Worm (Caenorhabditis elegans) whole organism, young adult: ENCODE results near the gene F53G2.13.

ENCODE experiments used
- B0035.1 ChIP-seq: sonication (generic microtip); optimal IDR thresholded peaks from 2 replicates; lab custom pipeline; 2016; ENCODE audit warnings: missing genetic modification characterization, mild to moderate bottlenecking, missing compliant biosample characterization, missing genotype, missing genetic modification reagents
- B0261.1 ChIP-seq: sonication (generic microtip); optimal IDR thresholded peaks from 2 replicates; lab custom pipeline; 2016; ENCODE audit warnings: mild to moderate bottlenecking, missing genetic modification characterization, moderate library complexity, missing compliant biosample characterization
- B0336.3 ChIP-seq: fragments of 200-800 bp; sonication (Bioruptor generic); IDR thresholded peaks from 2 replicates; pipeline ENCODE4 v1.3.6; 2022; ENCODE audit warnings: missing genetic modification characterization, missing compliant biosample characterization
- F39B2.1 ChIP-seq: fragments of 200-800 bp; sonication (Bioruptor generic); IDR thresholded peaks from 2 replicates; pipeline ENCODE4 v1.3.6; 2022; ENCODE audit warnings: missing genetic modification reagents, missing genetic modification characterization, missing compliant biosample characterization
- F49E8.2 ChIP-seq: sonication (generic microtip); optimal IDR thresholded peaks from 3 replicates; lab custom pipeline; 2017; ENCODE audit warnings: missing genetic modification characterization, mild to moderate bottlenecking, missing compliant biosample characterization, antibody characterized with exemption, moderate library complexity; ENCODE audit not compliant: insufficient read depth
- T07F8.4 ChIP-seq: sonication (generic microtip); optimal IDR thresholded peaks from 2 replicates; lab custom pipeline; 2016; ENCODE audit warnings: mild to moderate bottlenecking, missing genetic modification characterization, moderate library complexity, missing compliant biosample characterization
- Y53G8AR.9 ChIP-seq: fragments of 200-800 bp; sonication (Bioruptor generic); conservative IDR thresholded peaks from 2 replicates; pipeline ENCODE4 v1.3.6; 2022; ENCODE audit warnings: missing genetic modification reagents, missing genetic modification characterization, missing compliant biosample characterization
- Y56A3A.18 ChIP-seq: fragments of 200-800 bp; sonication (Bioruptor generic); IDR thresholded peaks from 2 replicates; pipeline ENCODE4 v1.3.6; 2022; ENCODE audit warnings: missing genetic modification reagents, missing genetic modification characterization, missing compliant biosample characterization
- ZK185.1 ChIP-seq: sonication (generic microtip); optimal IDR thresholded peaks from 2 replicates; lab custom pipeline; 2016; ENCODE audit warnings: mild to moderate bottlenecking, missing genetic modification characterization, missing compliant biosample characterization; ENCODE audit not compliant: poor library complexity, severe bottlenecking
- athp-1 ChIP-seq: sonication (generic microtip); optimal IDR thresholded peaks from 2 replicates; lab custom pipeline; 2017; ENCODE audit warnings: mild to moderate bottlenecking, missing genetic modification characterization, missing compliant biosample characterization
- bed-1 ChIP-seq: fragments of 200-800 bp; sonication (Bioruptor generic); IDR thresholded peaks from 2 replicates; pipeline ENCODE4 v1.3.6; 2022; ENCODE audit warnings: missing genetic modification reagents, missing genetic modification characterization, missing compliant biosample characterization
- bed-2 ChIP-seq: fragments of 200-800 bp; sonication (Bioruptor generic); IDR thresholded peaks from 2 replicates; pipeline ENCODE4 v1.3.6; 2022; ENCODE audit warnings: missing genetic modification reagents, missing genetic modification characterization, missing compliant biosample characterization
- cebp-2 ChIP-seq: fragments of 200-800 bp; sonication (Bioruptor generic); IDR thresholded peaks from 2 replicates; pipeline ENCODE4 v1.3.6; 2022; ENCODE audit warnings: missing genetic modification characterization, missing compliant biosample characterization
- ceh-79 ChIP-seq: sonication (generic microtip); optimal IDR thresholded peaks from 2 replicates; lab custom pipeline; 2017; ENCODE audit warnings: mild to moderate bottlenecking, missing genetic modification characterization, missing compliant biosample characterization
- ceh-91 ChIP-seq: fragments of 200-800 bp; sonication (Bioruptor generic); IDR thresholded peaks from 2 replicates; pipeline ENCODE4 v1.3.6; 2022; ENCODE audit warnings: missing genetic modification reagents, missing genetic modification characterization, missing compliant biosample characterization
- chd-7 ChIP-seq: sonication (generic microtip); optimal IDR thresholded peaks from 2 replicates; lab custom pipeline; 2016; ENCODE audit warnings: mild to moderate bottlenecking, missing genetic modification characterization, moderate library complexity, missing compliant biosample characterization
- die-1 ChIP-seq: sonication (generic microtip); optimal IDR thresholded peaks from 2 replicates; lab custom pipeline; 2016; ENCODE audit warnings: missing genotype, mild to moderate bottlenecking, missing genetic modification characterization, missing compliant biosample characterization
- dpl-1 ChIP-seq: fragments of 150-350 bp; optimal IDR thresholded peaks from 2 replicates; lab custom pipeline; 2014; ENCODE audit warnings: missing biosample characterization, missing genetic modification reagents, missing genetic modification characterization
- efl-1 ChIP-seq: fragments of 150-350 bp; optimal IDR thresholded peaks from 2 replicates; lab custom pipeline; 2014; ENCODE audit warnings: missing biosample characterization, missing genetic modification reagents, missing genetic modification characterization
- egl-44 ChIP-seq: fragments of 200-800 bp; sonication (Bioruptor generic); IDR thresholded peaks from 2 replicates; pipeline ENCODE4 v1.3.6; 2022; ENCODE audit warnings: missing genetic modification reagents, missing genetic modification characterization, missing compliant biosample characterization
- gei-17 ChIP-seq: fragments of 200-800 bp; sonication (Bioruptor generic); optimal IDR thresholded peaks from 2 replicates; lab custom pipeline; 2018; ENCODE audit warnings: mild to moderate bottlenecking, missing genetic modification characterization, missing compliant biosample characterization
- hlh-12 ChIP-seq: sonication (generic microtip); optimal IDR thresholded peaks from 2 replicates; lab custom pipeline; 2016; ENCODE audit warnings: missing genetic modification characterization, missing compliant biosample characterization
- hlh-26 ChIP-seq: fragments of 200-800 bp; sonication (Bioruptor generic); conservative IDR thresholded peaks from 2 replicates; pipeline ENCODE4 v1.3.6; 2022; ENCODE audit warnings: missing genetic modification reagents, missing genetic modification characterization, missing compliant biosample characterization
- hmg-1.2 ChIP-seq: fragments of 200-800 bp; sonication (Bioruptor generic); IDR thresholded peaks from 2 replicates; pipeline ENCODE4 v1.3.6; 2022; ENCODE audit warnings: missing genetic modification reagents, missing genetic modification characterization, missing compliant biosample characterization
- let-526 ChIP-seq: fragments of 200-800 bp; sonication (Bioruptor generic); IDR thresholded peaks from 2 replicates; pipeline ENCODE4 v1.3.6; 2022; ENCODE audit warnings: missing genetic modification reagents, missing genetic modification characterization, missing compliant biosample characterization
- lin-35 ChIP-seq, 3 experiments: fragments of 150-350 bp in 2 of 3; sonication (generic microtip) in 1 of 3; optimal IDR thresholded peaks; 2 replicates each; lab custom pipeline; 2014 to 2018; ENCODE audit warnings: missing biosample characterization in 3 of 3, missing genetic modification characterization in 3 of 3, missing genetic modification reagents in 3 of 3
- lin-40 ChIP-seq: sonication (generic microtip); optimal IDR thresholded peaks from 2 replicates; lab custom pipeline; 2016; ENCODE audit warnings: missing genetic modification characterization, mild to moderate bottlenecking, missing compliant biosample characterization, missing genotype, missing genetic modification reagents
- lin-54 ChIP-seq: fragments of 200-800 bp; sonication (Bioruptor generic); optimal IDR thresholded peaks from 2 replicates; lab custom pipeline; 2018; ENCODE audit warnings: mild to moderate bottlenecking, missing genetic modification characterization, missing compliant biosample characterization
- lsl-1 ChIP-seq: fragments of 200-800 bp; sonication (Bioruptor generic); optimal IDR thresholded peaks from 2 replicates; lab custom pipeline; 2018; ENCODE audit warnings: mild to moderate bottlenecking, missing genetic modification characterization, moderate library complexity, missing compliant biosample characterization
- madf-6 ChIP-seq: fragments of 200-800 bp; sonication (Bioruptor generic); IDR thresholded peaks from 2 replicates; pipeline ENCODE4 v1.3.6; 2022; ENCODE audit warnings: missing genetic modification reagents, missing genetic modification characterization, missing compliant biosample characterization
- mcd-1 ChIP-seq: fragments of 200-800 bp; sonication (Bioruptor generic); IDR thresholded peaks from 2 replicates; pipeline ENCODE4 v1.3.6; 2022; ENCODE audit warnings: missing genetic modification reagents, missing genetic modification characterization, missing compliant biosample characterization
- nfya-2 ChIP-seq: fragments of 200-800 bp; sonication (Bioruptor generic); IDR thresholded peaks from 2 replicates; pipeline ENCODE4 v1.3.6; 2022; ENCODE audit warnings: missing genetic modification reagents, missing genetic modification characterization, missing compliant biosample characterization
- pha-4 ChIP-seq: fragments of 150-350 bp; sonication (generic microtip); optimal IDR thresholded peaks from 2 replicates; lab custom pipeline; 2014; ENCODE audit warnings: missing biosample characterization, missing genetic modification reagents, missing genetic modification characterization
- rec-8 ChIP-seq, 2 experiments: sonication (generic microtip); optimal IDR thresholded peaks; 2 replicates each; lab custom pipeline; 2016; ENCODE audit warnings: mild to moderate bottlenecking in 2 of 2, missing genetic modification characterization in 2 of 2, missing genetic modification reagents in 2 of 2, missing genotype in 2 of 2, missing biosample characterization in 1 of 2, missing compliant biosample characterization in 1 of 2, moderate library complexity in 1 of 2
- repo-1 ChIP-seq: sonication (generic microtip); optimal IDR thresholded peaks from 2 replicates; lab custom pipeline; 2017; ENCODE audit warnings: mild to moderate bottlenecking, missing genetic modification characterization, missing compliant biosample characterization
- sea-2 ChIP-seq: fragments of 200-800 bp; sonication (Bioruptor generic); IDR thresholded peaks from 2 replicates; pipeline ENCODE4 v1.3.6; 2022; ENCODE audit warnings: missing genetic modification characterization, missing compliant biosample characterization
- snpc-4 ChIP-seq, 5 experiments: fragments of 150-350 bp in 1 of 5; sonication (generic microtip) in 4 of 5; optimal IDR thresholded peaks; 2 replicates each; lab custom pipeline; 2014 to 2018; ENCODE audit warnings: missing genetic modification characterization in 5 of 5, missing biosample characterization in 3 of 5, antibody characterized with exemption in 2 of 5, mild to moderate bottlenecking in 2 of 5, missing compliant biosample characterization in 2 of 5, missing genotype in 2 of 5, moderate library complexity in 2 of 5, missing genetic modification reagents in 1 of 5
- sptf-2 ChIP-seq: fragments of 200-800 bp; sonication (Bioruptor generic); optimal IDR thresholded peaks from 2 replicates; lab custom pipeline; 2018; ENCODE audit warnings: mild to moderate bottlenecking, missing genetic modification characterization, missing compliant biosample characterization
- xnd-1 ChIP-seq: sonication (generic microtip); optimal IDR thresholded peaks from 2 replicates; lab custom pipeline; 2016; ENCODE audit warnings: missing genotype, missing genetic modification reagents, missing genetic modification characterization, missing compliant biosample characterization
- ztf-18 ChIP-seq: sonication (generic microtip); optimal IDR thresholded peaks from 2 replicates; lab custom pipeline; 2016; ENCODE audit warnings: missing genotype, mild to moderate bottlenecking, missing genetic modification characterization, missing compliant biosample characterization
- ztf-28 ChIP-seq: fragments of 200-800 bp; sonication (Bioruptor generic); IDR thresholded peaks from 2 replicates; pipeline ENCODE4 v1.3.6; 2022; ENCODE audit warnings: missing genetic modification reagents, missing genetic modification characterization, missing compliant biosample characterization

Gene F53G2.13

DNA sequence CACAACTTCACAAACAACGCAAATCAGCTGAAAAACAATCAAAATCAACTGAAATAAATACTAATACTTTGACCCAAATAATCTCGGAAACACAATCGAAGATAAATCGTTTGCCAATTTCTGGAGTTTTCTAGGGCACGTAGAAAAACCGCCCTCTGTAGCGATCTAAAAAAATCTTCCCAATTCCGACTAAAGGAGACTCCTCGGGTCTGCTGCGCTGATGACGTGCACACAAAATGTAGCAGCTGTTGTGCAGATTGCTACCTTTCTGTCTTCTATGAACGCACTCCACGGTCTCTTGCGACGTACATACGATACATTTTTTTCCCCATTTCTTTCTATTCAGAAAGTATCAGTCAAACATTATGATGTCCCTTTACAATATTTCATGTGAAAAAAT is 4.8 kb downstream of the F53G2.13 start, which contains the start of gene F53G2.1 (continued):
- no peak for TF ChIP-seq gei-17
- TF ChIP-seq T07F8.4 (tag; lab: Kevin White, UChicago): no peak
- no peak for TF ChIP-seq B0261.1

DNA sequence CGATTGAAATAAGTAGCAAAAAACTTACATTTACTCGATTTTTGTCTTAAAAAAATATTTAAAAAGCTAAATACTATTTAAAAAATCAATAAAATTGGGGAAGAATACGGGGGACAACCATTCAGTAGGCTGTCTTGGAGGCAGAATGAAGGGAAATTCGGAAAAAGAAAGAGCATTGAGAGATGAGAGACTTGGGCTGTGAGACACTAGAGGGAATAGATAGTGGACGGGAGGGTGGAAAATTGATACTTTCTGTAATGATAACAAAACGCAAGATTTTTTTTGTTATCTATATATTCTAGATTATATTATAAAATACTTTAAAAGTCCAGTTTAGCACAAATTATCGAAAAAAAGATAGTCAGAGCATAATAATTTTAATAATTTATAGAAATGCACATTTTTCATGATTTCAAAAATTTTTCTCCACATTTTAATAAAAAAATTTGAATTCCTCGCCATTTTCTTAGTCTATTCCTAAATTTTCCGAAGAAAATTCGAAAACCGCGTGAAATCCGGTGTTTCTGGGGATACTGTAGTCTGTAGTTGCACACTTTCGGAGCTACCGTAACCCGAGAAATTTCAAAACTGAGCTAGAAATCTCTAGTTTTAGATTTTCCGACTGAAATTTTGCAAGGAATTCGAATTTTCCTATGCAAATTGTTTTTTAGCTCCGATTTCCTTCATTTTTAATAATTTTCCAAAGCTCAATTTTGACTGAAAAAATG is 20.3 kb downstream of the F53G2.13 start:
- TF ChIP-seq madf-6 (GFP tag; lab: Robert Waterston, UW): peak; percentile 54
- no peak for TF ChIP-seq repo-1 (tag; lab: Kevin White, UChicago)
- no peak for TF ChIP-seq ZK185.1 (tag; lab: Kevin White, UChicago)
- no peak for TF ChIP-seq chd-7
- TF ChIP-seq athp-1: peak; percentile 42
- TF ChIP-seq lsl-1 (GFP tag; lab: Kevin White, UChicago): peak; percentile 92
- peak; percentile 57 for TF ChIP-seq xnd-1 (tag; lab: Kevin White, UChicago)
- TF ChIP-seq ztf-18 (tag; lab: Kevin White, UChicago): no peak
- 0 out of 2 replicates have a peak, but pooled peaks have one; percentile 10 for TF ChIP-seq mcd-1
- peak; percentile 30; the same call in 1 of the 2 replicates for TF ChIP-seq hmg-1.2 (GFP tag; lab: Robert Waterston, UW)
- no peak for TF ChIP-seq bed-2

ce11 chrII:2504431-2504928 is 20.9 kb downstream of the F53G2.13 start, which contains the start of gene gbas-1:
TSS of gene gbas-1 (plus strand) at chrII:2504878.
- TF ChIP-seq Y53G8AR.9 (GFP tag; lab: Robert Waterston, UW): no peak
- TF ChIP-seq lin-40 (tag; lab: Kevin White, UChicago): no peak
- TF ChIP-seq let-526 (GFP tag; lab: Robert Waterston, UW): no peak
- TF ChIP-seq lin-35 (GFP tag; optimal IDR thresholded peaks at IDR 0.05; lab: Kevin White, UChicago): peak in 1 of 3 experiments; percentile 47
- no peak for TF ChIP-seq nfya-2
- peak; percentile 95 for TF ChIP-seq hmg-1.2 (GFP tag; lab: Robert Waterston, UW)
- TF ChIP-seq lin-54 (GFP tag; lab: Kevin White, UChicago): peak; percentile 41
- no peak for TF ChIP-seq bed-1 (GFP tag; lab: Robert Waterston, UW)
- no peak for TF ChIP-seq Y56A3A.18 (GFP tag; lab: Robert Waterston, UW)
- TF ChIP-seq ceh-91 (GFP tag; lab: Robert Waterston, UW): no peak
- TF ChIP-seq snpc-4 (GFP tag; optimal IDR thresholded peaks at IDR 0.05; lab: Kevin White, UChicago): no peak
- TF ChIP-seq snpc-4 (tag; optimal IDR thresholded peaks at IDR 0.05; lab: Kevin White, UChicago): no peak
- no peak for TF ChIP-seq sea-2 (GFP tag; lab: Robert Waterston, UW)
- no peak for TF ChIP-seq rec-8 (tag; optimal IDR thresholded peaks at IDR 0.05; lab: Kevin White, UChicago)
- TF ChIP-seq hlh-26 (GFP tag; lab: Robert Waterston, UW): no peak
- TF ChIP-seq efl-1: peak; percentile 32
- TF ChIP-seq lsl-1 (GFP tag; lab: Kevin White, UChicago): peak; percentile 62
- TF ChIP-seq ceh-79 (tag; lab: Kevin White, UChicago): no peak
- TF ChIP-seq dpl-1: peak; percentile 9
- TF ChIP-seq egl-44 (GFP tag; lab: Robert Waterston, UW): no peak
- no peak for TF ChIP-seq die-1 (tag; lab: Kevin White, UChicago)
- TF ChIP-seq hlh-12 (tag; lab: Kevin White, UChicago): no peak
- no peak for TF ChIP-seq cebp-2
- TF ChIP-seq B0035.1 (tag; lab: Kevin White, UChicago): no peak
- no peak for TF ChIP-seq F49E8.2 (tag; lab: Kevin White, UChicago)
- no peak for TF ChIP-seq F39B2.1 (GFP tag; lab: Robert Waterston, UW)
- no peak for TF ChIP-seq ztf-28 (GFP tag; lab: Robert Waterston, UW)
- TF ChIP-seq mcd-1: peak; percentile 85
- TF ChIP-seq ZK185.1 (tag; lab: Kevin White, UChicago): no peak
- no peak for TF ChIP-seq sptf-2 (GFP tag; lab: Kevin White, UChicago)
- no peak for TF ChIP-seq pha-4 (tag; lab: Kevin White, UChicago)
- no peak for TF ChIP-seq B0336.3 (GFP tag; lab: Robert Waterston, UW)
- TF ChIP-seq, all 124 proteins: peak for 7
